Worm (Caenorhabditis elegans): ENCODE data around the gene egl-26.

Gene egl-26

DNA sequence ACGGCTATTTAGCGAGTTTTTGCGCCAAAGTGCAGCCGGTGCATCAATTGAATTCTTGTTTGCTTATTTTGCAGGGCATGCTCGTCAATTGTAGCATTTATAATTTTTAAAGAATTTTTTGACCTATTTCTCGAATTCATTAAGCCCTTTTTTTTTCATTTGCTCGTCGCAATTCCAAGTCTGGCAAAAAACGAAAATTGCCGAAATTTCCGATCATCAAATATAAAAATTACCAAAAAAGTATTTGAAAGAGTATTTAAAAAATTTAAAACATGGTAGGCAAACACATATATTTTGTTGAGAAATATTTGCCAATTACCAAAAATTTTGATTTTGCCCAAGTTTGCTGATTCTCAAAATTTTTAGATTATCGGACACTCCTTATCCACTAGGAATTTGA, 14.7 kb downstream of the egl-26 start, which contains the start of gene C50D2.6:
Gene C50D2.6, plus strand, starts transcription at position 301 of the 400 bp plus-strand sequence.
- TF ChIP-seq C34F6.9 (tag; optimal IDR thresholded peaks at IDR 0.05) (no peak), nhr-12 (tag; optimal IDR thresholded peaks at IDR 0.05) (no peak), snpc-4 (tag; optimal IDR thresholded peaks at IDR 0.05) (no peak)

DNA sequence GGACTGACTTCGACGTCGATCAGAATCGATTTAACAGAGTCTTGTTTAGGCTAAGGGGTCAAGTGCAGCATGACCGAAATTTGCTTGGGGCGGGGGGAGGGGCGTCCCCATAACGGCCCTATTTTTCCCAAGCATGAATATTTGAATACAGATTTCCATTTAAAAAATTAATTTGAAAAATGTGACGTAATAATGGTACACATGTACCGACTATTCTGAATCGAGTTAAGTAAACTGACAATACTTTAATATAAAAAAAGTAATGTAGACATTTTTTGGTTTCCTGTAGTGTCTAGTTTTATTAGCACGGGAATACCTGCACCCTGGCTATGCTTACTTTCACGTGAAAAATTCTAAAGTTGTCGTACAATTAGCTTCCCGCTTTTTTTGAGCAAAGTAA, 17.3 kb downstream of the egl-26 start:
- TF ChIP-seq lin-39 (tag; optimal IDR thresholded peaks at IDR 0.05) (no peak), lin-13 (GFP tag; optimal IDR thresholded peaks at IDR 0.05) (no peak), nhr-23 (tag; optimal IDR thresholded peaks at IDR 0.05) (no peak), ztf-4 (tag; optimal IDR thresholded peaks at IDR 0.05) (no peak), crh-2 (tag; optimal IDR thresholded peaks at IDR 0.05) (no peak), lin-11 (tag; optimal IDR thresholded peaks at IDR 0.05) (no peak), Y55F3AM.14 (GFP tag; optimal IDR thresholded peaks at IDR 0.05) (no peak), F13H6.1 (tag; optimal IDR thresholded peaks at IDR 0.05) (no peak), gmeb-1 (tag; optimal IDR thresholded peaks at IDR 0.05) (no peak), nhr-25 (tag; optimal IDR thresholded peaks at IDR 0.05) (no peak), nhr-11 (tag; optimal IDR thresholded peaks at IDR 0.05) (no peak)

DNA sequence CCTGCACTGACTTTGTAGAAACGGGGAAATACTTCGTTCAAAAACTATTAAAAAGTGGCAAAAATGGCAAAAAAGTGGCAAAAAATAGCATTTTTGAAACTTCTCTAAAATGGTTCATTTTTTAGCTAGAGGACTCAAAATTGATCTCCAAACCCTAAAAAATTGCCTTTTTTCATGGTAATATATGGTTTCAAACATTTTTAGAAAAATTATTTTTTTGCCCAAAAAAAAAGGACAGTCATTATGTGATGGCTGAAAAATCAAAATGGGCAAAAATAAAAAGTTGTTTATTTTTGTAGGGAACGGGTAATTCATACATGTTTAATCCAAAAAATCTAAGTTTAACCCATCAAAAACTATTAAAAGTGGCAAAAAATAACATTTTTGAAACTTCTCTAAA, 18.5 kb downstream of the egl-26 start:
- no peak for TF ChIP-seq F13H6.1 (tag; optimal IDR thresholded peaks at IDR 0.05)
- TF ChIP-seq crh-2 (tag; optimal IDR thresholded peaks at IDR 0.05): no peak
- TF ChIP-seq blmp-1 (tag; optimal IDR thresholded peaks at IDR 0.05; ENCODE audit: insufficient read depth): no peak
- TF ChIP-seq egl-27 (tag; optimal IDR thresholded peaks at IDR 0.05): no peak
- TF ChIP-seq elt-1 (tag; optimal IDR thresholded peaks at IDR 0.05): no peak
- no peak for TF ChIP-seq nhr-11 (tag; optimal IDR thresholded peaks at IDR 0.05)
- TF ChIP-seq dmd-4 (tag; optimal IDR thresholded peaks at IDR 0.05): no peak

DNA sequence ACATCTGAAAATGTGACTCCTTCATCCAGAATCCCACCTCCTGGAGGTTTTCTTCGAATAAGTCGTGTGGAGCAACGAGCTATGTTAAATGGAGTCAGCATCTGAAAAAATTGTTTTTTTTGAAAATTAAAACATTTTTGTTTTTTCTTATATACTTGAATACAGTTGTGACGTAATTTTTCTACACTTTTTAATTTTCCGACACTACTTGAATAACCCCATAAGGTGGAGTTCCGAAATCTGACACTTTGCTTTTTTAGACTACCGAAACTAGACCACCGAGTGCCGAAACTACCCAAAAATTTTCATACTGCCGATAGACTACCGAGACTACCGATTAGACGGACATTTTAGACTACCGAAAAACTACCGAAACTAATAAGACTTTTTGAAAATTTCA, 22.0 kb downstream of the egl-26 start, which contains the start of gene mcat-1:
Gene mcat-1, minus strand, starts transcription at position 101 of the 400 bp plus-strand sequence.
- TF ChIP-seq nhr-25 (tag; optimal IDR thresholded peaks at IDR 0.05) (no peak), nhr-6 (tag; optimal IDR thresholded peaks at IDR 0.05) (no peak), nhr-10 (tag; optimal IDR thresholded peaks at IDR 0.05) (no peak), ztf-4 (tag; optimal IDR thresholded peaks at IDR 0.05) (no peak), crh-2 (tag; optimal IDR thresholded peaks at IDR 0.05) (no peak), snpc-4 (tag; optimal IDR thresholded peaks at IDR 0.05) (no peak), nhr-23 (tag; optimal IDR thresholded peaks at IDR 0.05) (no peak), elt-1 (tag; optimal IDR thresholded peaks at IDR 0.05) (no peak), zag-1 (tag; optimal IDR thresholded peaks at IDR 0.05) (no peak), blmp-1 (tag; optimal IDR thresholded peaks at IDR 0.05; ENCODE audit: insufficient read depth) (no peak), unc-62 (GFP tag; optimal IDR thresholded peaks at IDR 0.05) (no peak), ztf-1 (GFP tag; conservative IDR thresholded peaks at IDR 0.05) (no peak), sma-9 (GFP tag; optimal IDR thresholded peaks at IDR 0.05) (no peak), sma-9 (tag; optimal IDR thresholded peaks at IDR 0.05) (no peak), nhr-11 (tag; optimal IDR thresholded peaks at IDR 0.05) (no peak), skn-1 (tag; optimal IDR thresholded peaks at IDR 0.05) (no peak), nhr-21 (tag; optimal IDR thresholded peaks at IDR 0.05) (no peak), lsy-2 (tag; optimal IDR thresholded peaks at IDR 0.05) (no peak), nhr-77 (tag; optimal IDR thresholded peaks at IDR 0.05) (no peak), gmeb-1 (tag; optimal IDR thresholded peaks at IDR 0.05) (no peak), ceh-16 (tag; optimal IDR thresholded peaks at IDR 0.05) (no peak)

DNA sequence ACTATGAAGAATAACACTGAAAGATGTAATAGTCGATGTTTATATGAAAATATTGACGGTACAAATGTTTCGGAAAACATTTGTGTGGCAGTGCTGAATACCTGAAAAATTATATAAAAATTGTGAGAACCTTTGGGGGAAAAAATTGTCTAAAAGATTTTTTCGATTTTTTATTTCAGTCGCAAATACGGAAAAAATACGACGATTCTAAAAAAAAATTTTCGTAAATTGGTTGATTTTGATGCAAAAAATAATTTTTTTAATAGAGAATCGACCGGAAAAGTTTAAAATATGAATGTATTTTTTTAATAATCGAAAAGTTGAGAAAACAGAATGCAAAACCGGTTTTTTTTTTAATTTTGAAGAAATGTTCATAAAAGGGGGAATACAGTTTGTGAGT, 25.7 kb downstream of the egl-26 start, which contains the start of gene C50D2.7:
Gene C50D2.7, minus strand, starts transcription at position 101 of the 400 bp plus-strand sequence.
- no peak for TF ChIP-seq lin-39 (tag; optimal IDR thresholded peaks at IDR 0.05)
- no peak for TF ChIP-seq egl-27 (tag; optimal IDR thresholded peaks at IDR 0.05)
- no peak for TF ChIP-seq crh-2 (tag; optimal IDR thresholded peaks at IDR 0.05)
- no peak for TF ChIP-seq nhr-23 (tag; optimal IDR thresholded peaks at IDR 0.05)
- TF ChIP-seq alr-1 (tag; optimal IDR thresholded peaks at IDR 0.05): no peak
- no peak for TF ChIP-seq elt-3 (tag; optimal IDR thresholded peaks at IDR 0.05)
- no peak for TF ChIP-seq mab-5 (tag; optimal IDR thresholded peaks at IDR 0.05)
- no peak for TF ChIP-seq nhr-6 (tag; optimal IDR thresholded peaks at IDR 0.05)
- no peak for TF ChIP-seq nhr-10 (tag; optimal IDR thresholded peaks at IDR 0.05)
- TF ChIP-seq unc-55 (GFP tag; optimal IDR thresholded peaks at IDR 0.05): no peak
- no peak for TF ChIP-seq lin-11 (tag; optimal IDR thresholded peaks at IDR 0.05)
- no peak for TF ChIP-seq ceh-82 (tag; optimal IDR thresholded peaks at IDR 0.05)
